Worm (Caenorhabditis elegans) whole organism, L4 larva: ENCODE data around the gene srxa-12.

Experiments used
- D1046.2 ChIP-seq: fragments of 200-800 bp; sonication (Bioruptor generic); IDR thresholded peaks from 2 replicates; pipeline ENCODE4 v1.3.6; 2022; ENCODE audit warnings: missing genetic modification characterization, missing compliant biosample characterization
- F10B5.3 ChIP-seq: sonication (generic microtip); optimal IDR thresholded peaks from 2 replicates; lab custom pipeline; 2016; ENCODE audit warnings: mild to moderate bottlenecking, missing genetic modification characterization, missing compliant biosample characterization
- F26F4.8 ChIP-seq: fragments of 200-800 bp; sonication (Bioruptor generic); conservative IDR thresholded peaks from 2 replicates; pipeline ENCODE4 v1.3.6; 2022; ENCODE audit warnings: missing genetic modification characterization, missing compliant biosample characterization
- Y48G9A.11 ChIP-seq: fragments of 200-800 bp; sonication (Bioruptor generic); IDR thresholded peaks from 2 replicates; pipeline ENCODE4 v1.3.6; 2022; ENCODE audit warnings: missing genetic modification reagents, missing genetic modification characterization, missing compliant biosample characterization
- Y5F2A.4 ChIP-seq: fragments of 200-800 bp; sonication (Bioruptor generic); optimal IDR thresholded peaks from 2 replicates; lab custom pipeline; 2018; ENCODE audit warnings: mild to moderate bottlenecking, missing genetic modification characterization, missing compliant biosample characterization
- aly-2 ChIP-seq: sonication (generic microtip); optimal IDR thresholded peaks from 2 replicates; lab custom pipeline; 2018; ENCODE audit warnings: missing biosample characterization, missing genetic modification characterization
- arid-1 ChIP-seq: fragments of 200-800 bp; sonication (Bioruptor generic); conservative IDR thresholded peaks from 2 replicates; pipeline ENCODE4 v1.3.6; 2022; ENCODE audit warnings: missing genetic modification reagents, missing genetic modification characterization, missing compliant biosample characterization
- ceh-28 ChIP-seq: fragments of 150-350 bp; optimal IDR thresholded peaks from 2 replicates; lab custom pipeline; 2014; ENCODE audit warnings: missing biosample characterization, missing genetic modification reagents, missing genetic modification characterization
- duxl-1 ChIP-seq: sonication (generic microtip); optimal IDR thresholded peaks from 2 replicates; lab custom pipeline; 2016; ENCODE audit warnings: mild to moderate bottlenecking, missing genetic modification characterization, moderate library complexity, missing compliant biosample characterization; ENCODE audit not compliant: poor library complexity
- jun-1 ChIP-seq: fragments of 150-350 bp; optimal IDR thresholded peaks from 2 replicates; lab custom pipeline; 2014; ENCODE audit warnings: missing biosample characterization, missing genetic modification reagents, missing genetic modification characterization
- lin-29 ChIP-seq: fragments of 200-800 bp; sonication (Bioruptor generic); IDR thresholded peaks from 2 replicates; pipeline ENCODE4 v1.3.6; 2022; ENCODE audit warnings: missing genetic modification reagents, missing genetic modification characterization, missing compliant biosample characterization
- lin-38 ChIP-seq: fragments of 200-800 bp; sonication (Bioruptor generic); IDR thresholded peaks from 2 replicates; pipeline ENCODE4 v1.3.6; 2022; ENCODE audit warnings: missing genetic modification reagents, missing genetic modification characterization, missing compliant biosample characterization
- mdl-1 ChIP-seq, 2 experiments: fragments of 150-350 bp in 1 of 2; sonication (generic microtip) in 1 of 2; optimal IDR thresholded peaks; 2 replicates each; lab custom pipeline; 2014 to 2017; ENCODE audit warnings: missing biosample characterization in 2 of 2, missing genetic modification characterization in 2 of 2
- mxl-3 ChIP-seq: fragments of 200-800 bp; sonication (Bioruptor generic); optimal IDR thresholded peaks from 2 replicates; lab custom pipeline; 2018; ENCODE audit warnings: mild to moderate bottlenecking, missing genetic modification characterization, missing compliant biosample characterization
- nhr-237 ChIP-seq: sonication (generic microtip); optimal IDR thresholded peaks from 2 replicates; lab custom pipeline; 2017; ENCODE audit warnings: missing biosample characterization, missing genetic modification characterization
- nhr-25 ChIP-seq: sonication (generic microtip); optimal IDR thresholded peaks from 2 replicates; lab custom pipeline; 2017; ENCODE audit warnings: missing genetic modification characterization, mild to moderate bottlenecking, missing compliant biosample characterization, antibody characterized with exemption, moderate library complexity, borderline replicate concordance; ENCODE audit not compliant: insufficient read depth
- nhr-28 ChIP-seq: fragments of 150-350 bp; optimal IDR thresholded peaks from 2 replicates; lab custom pipeline; 2014; ENCODE audit warnings: missing biosample characterization, missing genetic modification characterization
- nhr-41 ChIP-seq: fragments of 200-800 bp; sonication (Bioruptor generic); IDR thresholded peaks from 2 replicates; pipeline ENCODE4 v1.3.6; 2022; ENCODE audit warnings: missing genetic modification reagents, missing genetic modification characterization, missing compliant biosample characterization
- nhr-48 ChIP-seq: sonication (generic microtip); optimal IDR thresholded peaks from 2 replicates; lab custom pipeline; 2016; ENCODE audit warnings: mild to moderate bottlenecking, missing genetic modification characterization, missing compliant biosample characterization
- nhr-6 ChIP-seq: fragments of 150-350 bp; optimal IDR thresholded peaks from 2 replicates; lab custom pipeline; 2014; ENCODE audit warnings: missing biosample characterization, missing genetic modification characterization
- php-3 ChIP-seq: fragments of 200-800 bp; sonication (Bioruptor generic); IDR thresholded peaks from 2 replicates; pipeline ENCODE4 v1.3.6; 2022; ENCODE audit warnings: missing genetic modification reagents, missing genetic modification characterization, missing compliant biosample characterization
- set-16 ChIP-seq: fragments of 200-800 bp; sonication (Bioruptor generic); IDR thresholded peaks from 2 replicates; pipeline ENCODE4 v1.3.6; 2022; ENCODE audit warnings: missing genetic modification reagents, missing genetic modification characterization, missing compliant biosample characterization
- skn-1 ChIP-seq: fragments of 150-350 bp; optimal IDR thresholded peaks from 2 replicates; lab custom pipeline; 2014; ENCODE audit warnings: missing biosample characterization, missing genetic modification characterization
- unc-130 ChIP-seq: sonication (generic microtip); optimal IDR thresholded peaks from 2 replicates; lab custom pipeline; 2016; ENCODE audit warnings: missing genetic modification reagents, missing genetic modification characterization, missing compliant biosample characterization
- unc-39 ChIP-seq: sonication (generic microtip); optimal IDR thresholded peaks from 2 replicates; lab custom pipeline; 2017; ENCODE audit warnings: missing biosample characterization, missing genetic modification characterization
- zag-1 ChIP-seq: fragments of 150-350 bp; optimal IDR thresholded peaks from 2 replicates; lab custom pipeline; 2014; ENCODE audit warnings: missing biosample characterization, missing genetic modification characterization

Gene srxa-12

DNA sequence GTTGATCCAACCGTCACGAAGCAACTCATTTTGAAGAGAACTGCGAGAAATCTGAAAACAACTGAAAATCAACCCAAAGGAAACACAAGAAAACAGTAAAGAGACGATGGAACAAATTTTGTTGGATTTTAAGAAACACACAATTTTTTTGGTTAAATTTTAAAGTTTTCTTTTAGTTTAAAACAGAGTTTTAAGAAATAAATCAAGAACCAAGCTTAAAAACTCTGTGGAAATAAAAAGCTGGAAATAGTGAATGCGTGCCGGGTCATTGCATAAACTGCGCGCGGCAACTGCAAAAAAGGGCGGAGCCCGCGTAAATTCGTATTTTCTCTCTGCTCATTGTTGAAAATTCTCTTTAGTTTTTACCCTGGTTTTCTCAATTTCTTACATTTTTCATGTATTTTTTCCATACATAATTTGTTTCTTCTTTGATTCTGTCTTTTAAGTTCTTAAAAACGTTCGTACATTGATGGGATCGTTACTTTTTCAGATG, 35.5 kb downstream of the srxa-12 start, which contains the start of the genes algn-13 and R10D12.13 (continued):
- TF ChIP-seq D1046.2 (GFP tag; lab: Robert Waterston, UW) (no peak), nhr-28 (tag; lab: Kevin White, UChicago) (peak; percentile 19), unc-130 (GFP tag; lab: Kevin White, UChicago) (peak; percentile 72), F10B5.3 (tag; lab: Kevin White, UChicago) (no peak), unc-39 (tag; lab: Kevin White, UChicago) (no peak), lin-29 (GFP tag; lab: Robert Waterston, UW) (no peak), lin-38 (GFP tag; lab: Robert Waterston, UW) (peak; percentile 82), set-16 (GFP tag; lab: Robert Waterston, UW) (no peak), nhr-237 (tag; lab: Kevin White, UChicago) (no peak), mdl-1 (tag; optimal IDR thresholded peaks at IDR 0.05; lab: Kevin White, UChicago) (no peak), duxl-1 (tag; lab: Kevin White, UChicago) (peak; percentile 54), Y48G9A.11 (0 out of 2 replicates have a peak, but pooled peaks have one; percentile 32), zag-1 (no peak), arid-1 (GFP tag; lab: Robert Waterston, UW) (peak; percentile 56; the same call in 1 of the 2 replicates), jun-1 (no peak), skn-1 (tag; lab: Kevin White, UChicago) (no peak), mxl-3 (GFP tag; lab: Kevin White, UChicago) (no peak), php-3 (no peak), nhr-48 (tag; lab: Kevin White, UChicago) (no peak), nhr-41 (no peak), aly-2 (tag; lab: Kevin White, UChicago) (no peak), ceh-28 (tag; lab: Kevin White, UChicago) (no peak), nhr-6 (peak; percentile 35)

DNA sequence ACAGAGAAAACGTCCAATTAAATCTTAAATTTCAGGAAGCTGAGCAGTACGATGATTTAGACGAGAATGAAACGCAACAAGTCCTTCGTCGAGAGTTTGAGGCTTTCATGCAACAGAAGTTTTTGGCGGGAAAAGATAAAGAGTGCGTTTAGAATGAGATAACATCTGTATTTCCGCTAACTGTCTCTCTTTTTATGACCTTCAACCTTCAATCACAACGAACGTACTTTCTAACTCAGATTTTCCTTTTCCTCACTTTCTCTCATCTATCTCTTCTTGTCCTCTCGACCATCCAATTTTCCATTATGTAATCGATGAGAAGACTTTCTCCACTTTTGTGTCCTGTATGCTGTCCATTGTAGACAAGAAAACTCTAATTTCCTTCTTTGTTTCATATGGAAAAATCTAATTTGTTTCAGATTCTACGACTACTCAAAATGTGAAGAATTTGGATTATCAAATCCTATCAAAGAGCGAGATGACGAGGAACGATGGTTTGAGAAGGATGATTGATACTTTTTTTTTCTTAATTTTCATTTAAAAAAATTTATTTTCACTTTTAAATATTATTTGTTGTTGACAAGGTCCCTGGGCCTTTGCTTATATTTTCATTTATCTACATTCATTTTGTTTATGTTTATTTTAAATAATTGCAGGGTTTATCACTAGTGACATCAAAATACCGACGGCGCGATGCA, 36.9 kb downstream of the srxa-12 start, which contains the start of gene sao-1:
Gene sao-1 (plus strand): TSS at position 648 of the 698 bp plus-strand sequence.
- TF ChIP-seq Y5F2A.4 (no peak), nhr-25 (tag; lab: Kevin White, UChicago) (peak; percentile 29), nhr-28 (tag; lab: Kevin White, UChicago) (peak; percentile 5), F26F4.8 (GFP tag; lab: Robert Waterston, UW) (no peak)
